Fruit fly (Drosophila melanogaster): ENCODE measurements around the gene Mco3.

Gene Mco3

DNA sequence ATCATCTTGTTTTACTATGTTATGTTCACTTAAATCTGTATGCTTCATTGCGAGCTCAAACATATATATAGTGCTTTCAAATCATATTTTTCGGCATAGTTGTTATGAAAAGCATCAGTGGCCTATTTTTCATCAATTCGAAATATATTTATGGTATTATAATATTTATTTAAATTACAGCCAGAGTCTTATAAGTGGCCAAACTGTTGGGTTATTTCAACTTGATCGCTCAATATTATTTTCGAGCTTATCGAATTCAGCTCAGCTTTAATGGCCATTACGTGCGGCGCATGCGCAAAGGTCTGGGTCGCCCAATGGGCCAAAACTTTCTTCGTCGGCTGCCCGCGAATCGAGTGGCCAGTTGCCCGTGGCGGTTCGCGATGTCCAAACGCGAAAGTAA is at the start of gene Mco3:
TSS of gene Mco3 (plus strand) at position 301 of the 400 bp plus-strand sequence.
- TF ChIP-seq CG17801 (GFP tag; optimal IDR thresholded peaks at IDR 0.05; ENCODE audit: partially characterized antibody), result no peak

DNA sequence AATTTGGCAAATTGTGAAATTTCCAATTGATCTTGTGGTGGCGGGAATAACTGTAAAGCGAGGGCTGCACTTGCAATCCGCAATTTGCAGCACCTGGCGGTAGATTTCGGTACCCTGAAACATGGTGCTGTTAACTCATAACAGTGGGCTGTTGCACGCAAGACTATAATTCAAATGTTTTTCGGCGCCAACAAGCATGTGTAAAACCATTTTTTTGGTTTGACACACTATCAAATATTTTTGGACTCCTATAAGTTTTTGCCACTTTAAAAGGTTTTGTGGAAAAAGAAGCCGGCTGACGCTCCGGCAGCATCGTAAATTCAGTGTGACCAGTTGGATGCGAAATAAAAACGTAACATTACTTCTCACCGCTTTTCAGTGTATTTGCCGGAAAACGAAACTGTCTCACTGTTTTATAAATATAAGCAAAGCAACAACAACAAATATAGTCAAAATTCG is 46.0 kb upstream of the Mco3 start, which contains the start of the genes CG14545 and CG5886:
TSS of gene CG14545 (minus strand) at position 68 of the 459 bp plus-strand sequence.
TSS of gene CG5886 (plus strand) at position 409 of the 459 bp plus-strand sequence.
- TF ChIP-seq CG17801 (GFP tag; optimal IDR thresholded peaks at IDR 0.05; ENCODE audit: partially characterized antibody), result no peak

DNA sequence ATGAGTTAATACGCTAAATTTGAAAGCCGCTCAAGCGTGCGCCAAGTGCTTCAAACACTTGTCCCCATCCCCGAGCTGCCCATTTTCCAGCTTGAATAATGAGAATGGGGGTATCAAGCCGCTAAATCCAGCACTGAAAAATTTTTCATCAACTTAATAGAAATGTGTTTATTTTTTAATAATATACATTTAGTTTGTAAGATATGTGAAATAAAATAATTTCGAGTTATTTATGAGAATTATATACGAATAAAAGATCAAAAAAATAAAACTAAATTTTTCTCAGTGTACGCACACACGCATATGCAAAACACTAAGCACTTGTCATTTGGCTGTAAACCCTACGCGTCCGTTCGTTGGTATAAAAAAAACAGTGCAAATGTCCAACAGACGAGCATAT is 42.5 kb upstream of the Mco3 start:
- no peak for TF ChIP-seq CG17801 (GFP tag; optimal IDR thresholded peaks at IDR 0.05; ENCODE audit: partially characterized antibody)

DNA sequence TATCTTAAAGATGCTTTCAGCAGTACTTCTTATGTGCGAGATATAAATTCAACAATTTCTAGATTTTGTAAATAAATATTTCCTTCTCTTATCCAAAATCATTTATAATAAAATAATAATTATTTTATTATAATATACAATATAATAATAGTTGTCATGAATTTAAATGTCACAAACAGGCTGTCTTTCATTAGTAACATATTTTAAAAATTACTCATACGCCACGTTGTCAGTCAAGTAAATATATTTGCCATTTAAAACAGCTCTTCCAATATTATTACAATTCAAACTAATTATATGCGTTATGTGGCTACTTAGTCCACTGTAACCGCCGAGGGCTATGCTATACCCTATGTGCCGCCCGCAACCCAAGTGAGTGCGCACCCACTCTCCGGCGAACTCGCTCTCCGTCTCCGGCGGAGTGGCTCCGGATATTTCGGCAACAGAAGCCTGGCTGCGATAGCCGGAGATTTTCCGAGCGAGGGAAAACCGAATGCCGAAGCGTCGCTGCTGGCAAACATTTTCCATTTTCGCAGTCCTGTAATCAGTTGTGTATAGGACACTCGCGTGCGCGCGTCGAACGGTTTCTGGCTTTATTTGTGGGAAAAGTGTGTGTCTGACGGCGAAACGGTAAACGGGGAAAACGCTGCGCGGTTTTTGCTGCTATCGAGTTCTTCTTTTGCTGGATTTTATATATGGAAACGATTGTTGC is 41.5 kb upstream of the Mco3 start, which contains the start of gene CG5890:
TSS of gene CG5890 (plus strand) at position 561 of the 712 bp plus-strand sequence.
- no peak for TF ChIP-seq CG17801 (GFP tag; optimal IDR thresholded peaks at IDR 0.05; ENCODE audit: partially characterized antibody)

DNA sequence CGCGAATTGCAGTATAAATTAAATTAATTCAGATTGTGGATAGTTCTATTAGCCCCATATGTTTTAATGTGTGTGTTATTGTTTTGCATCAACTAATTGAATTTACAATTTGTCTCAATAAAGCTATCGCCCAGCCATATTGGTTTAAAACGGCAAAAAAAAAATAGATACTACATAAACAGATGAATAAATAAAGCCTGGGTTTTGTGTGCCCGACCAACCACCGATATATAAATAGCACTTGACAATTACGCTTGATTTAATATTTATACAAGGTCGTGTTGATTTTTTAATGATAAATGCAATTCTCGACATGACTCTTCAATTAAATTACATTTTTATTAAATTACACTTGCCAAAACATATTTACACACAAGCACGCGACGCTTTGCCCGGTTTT is 26.9 kb upstream of the Mco3 start:
- TF ChIP-seq CG17801 (GFP tag; optimal IDR thresholded peaks at IDR 0.05; ENCODE audit: partially characterized antibody), result no peak

DNA sequence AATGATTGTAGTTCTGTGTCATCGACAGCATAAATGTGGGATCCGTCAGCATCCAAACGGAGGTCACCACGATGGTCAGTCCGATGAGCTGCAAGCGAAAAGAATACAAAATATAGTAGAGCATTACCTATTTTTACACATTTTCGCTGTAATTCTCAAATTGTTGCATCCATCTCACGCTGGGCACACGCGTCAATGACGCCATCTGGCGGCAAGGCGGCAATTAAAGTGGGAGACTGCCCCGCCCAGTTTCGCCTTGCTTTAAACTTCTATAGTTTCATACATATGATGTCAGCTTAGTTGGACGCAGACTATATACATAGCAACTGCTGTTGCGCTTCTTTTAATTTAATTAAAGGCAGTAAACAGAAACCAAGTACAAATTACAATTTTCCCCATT is 20.6 kb upstream of the Mco3 start:
- TF ChIP-seq CG17801 (GFP tag; optimal IDR thresholded peaks at IDR 0.05; ENCODE audit: partially characterized antibody), result no peak

DNA sequence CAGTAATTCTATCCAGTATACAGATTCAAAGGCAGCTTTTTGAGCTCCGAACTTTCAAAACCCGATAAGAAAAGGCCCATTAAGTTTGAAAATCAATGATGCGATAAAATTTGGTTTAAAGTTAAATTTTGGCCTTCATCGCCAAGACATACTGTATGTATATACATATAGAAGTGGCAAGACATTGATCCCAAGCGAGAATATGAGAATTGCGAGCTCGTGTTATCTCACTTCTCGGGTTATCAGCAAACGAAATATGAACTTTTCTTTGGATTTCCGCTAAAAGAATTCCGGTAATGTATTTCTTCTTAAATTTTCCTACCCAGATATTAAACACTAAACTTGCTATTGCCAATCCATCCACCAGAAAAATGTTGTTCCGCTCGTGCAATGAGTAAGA is 20.2 kb upstream of the Mco3 start:
- no peak for TF ChIP-seq CG17801 (GFP tag; optimal IDR thresholded peaks at IDR 0.05; ENCODE audit: partially characterized antibody)

DNA sequence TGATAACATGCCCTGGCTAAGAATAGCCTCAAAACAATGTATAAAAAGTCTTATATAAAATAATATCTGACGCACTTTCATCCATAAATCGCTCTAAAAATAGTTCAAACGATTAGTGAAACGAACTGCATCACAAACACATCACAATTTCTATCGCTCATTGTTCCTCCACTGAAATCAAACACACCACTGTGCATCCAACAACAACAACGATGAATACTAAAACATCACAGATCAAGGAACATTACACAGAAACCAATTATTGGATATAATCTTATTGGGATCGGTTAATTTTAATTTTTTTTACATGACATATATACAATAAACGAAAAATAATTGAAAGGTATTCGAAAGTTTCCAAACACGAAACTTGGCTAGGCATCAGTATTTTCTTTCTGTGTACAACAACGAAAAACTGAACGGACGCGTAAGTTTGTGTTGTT is 17.9 kb upstream of the Mco3 start:
- TF ChIP-seq CG17801 (GFP tag; optimal IDR thresholded peaks at IDR 0.05; ENCODE audit: partially characterized antibody), result no peak

DNA sequence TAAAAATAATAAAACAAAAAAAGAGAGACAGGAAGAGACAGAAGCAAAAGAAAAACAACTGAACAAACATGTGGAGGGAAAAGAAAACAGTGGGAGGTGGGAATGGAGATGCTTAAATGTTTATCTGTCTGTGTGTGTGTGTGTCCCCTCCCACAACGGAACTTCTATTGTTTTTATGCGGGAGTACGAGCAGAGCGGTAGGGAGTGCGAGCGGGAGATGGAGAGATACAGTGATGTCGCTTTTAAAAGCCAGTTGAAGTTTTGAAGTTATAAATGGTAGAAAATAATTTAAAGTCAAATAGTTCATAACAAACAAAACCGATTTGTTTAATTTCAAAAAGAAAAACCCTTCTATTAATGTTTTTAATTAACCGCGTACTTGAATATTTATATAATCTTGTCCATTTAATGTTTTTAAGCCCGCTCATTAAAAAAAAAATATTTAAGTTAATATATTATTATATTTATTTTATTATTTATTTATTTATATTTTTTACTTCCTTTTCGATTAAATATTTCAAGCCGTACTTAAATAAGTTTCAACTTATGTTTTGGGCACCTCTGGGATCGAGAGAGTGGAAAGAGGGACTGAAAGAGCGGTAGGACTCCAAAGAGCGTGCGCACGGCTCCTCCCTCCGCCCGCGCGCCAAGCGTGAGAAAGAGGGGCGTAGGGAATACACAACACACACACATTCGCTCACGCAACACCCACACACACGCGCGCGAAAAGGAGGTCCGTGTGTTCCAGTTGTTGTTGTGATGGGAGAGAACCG is 16.9 kb upstream of the Mco3 start:
- TF ChIP-seq CG17801 (GFP tag; optimal IDR thresholded peaks at IDR 0.05; ENCODE audit: partially characterized antibody), result peak; percentile 4

DNA sequence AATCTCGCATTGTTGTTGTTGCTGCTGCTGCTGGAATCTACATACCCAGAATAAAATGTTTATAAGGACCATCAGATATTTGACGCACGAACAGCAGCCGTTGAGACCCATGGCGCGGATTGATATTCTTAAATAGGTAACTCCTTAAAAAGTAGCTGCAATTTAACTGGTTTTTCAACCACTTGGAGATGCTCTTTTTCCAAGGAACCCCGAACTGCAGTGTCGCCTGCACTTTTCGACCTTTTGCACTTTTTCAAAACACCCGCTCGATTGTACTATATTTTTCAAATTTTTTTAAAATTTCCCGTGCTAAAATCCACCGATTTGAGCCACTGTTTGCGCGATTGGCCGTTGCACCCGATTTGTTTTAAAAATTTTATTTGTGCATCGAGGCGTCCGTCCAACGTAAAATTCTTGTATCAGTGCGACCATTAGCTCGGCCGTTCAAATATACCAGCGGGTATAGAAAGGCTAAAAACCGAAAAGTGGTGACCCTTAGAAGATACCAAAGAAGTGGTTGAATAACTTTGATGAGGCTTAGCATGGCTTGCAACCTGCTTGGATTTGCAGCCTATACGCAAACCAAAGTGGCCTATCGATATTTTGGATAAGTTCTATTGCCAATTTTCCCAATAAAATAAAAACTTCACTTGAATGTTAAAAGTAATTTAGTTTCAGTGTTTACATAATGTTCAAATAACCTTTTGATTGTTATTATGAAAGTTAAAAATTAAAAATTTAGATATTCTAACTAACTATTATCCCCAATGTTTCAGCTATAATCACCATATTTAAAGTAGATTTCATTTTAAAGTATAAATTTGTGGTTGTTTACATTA is 16.1 kb upstream of the Mco3 start, which contains the start of gene Tsp96F:
TSS of gene Tsp96F (minus strand) at position 457 of the 839 bp plus-strand sequence.
- no peak for TF ChIP-seq CG17801 (GFP tag; optimal IDR thresholded peaks at IDR 0.05; ENCODE audit: partially characterized antibody)

DNA sequence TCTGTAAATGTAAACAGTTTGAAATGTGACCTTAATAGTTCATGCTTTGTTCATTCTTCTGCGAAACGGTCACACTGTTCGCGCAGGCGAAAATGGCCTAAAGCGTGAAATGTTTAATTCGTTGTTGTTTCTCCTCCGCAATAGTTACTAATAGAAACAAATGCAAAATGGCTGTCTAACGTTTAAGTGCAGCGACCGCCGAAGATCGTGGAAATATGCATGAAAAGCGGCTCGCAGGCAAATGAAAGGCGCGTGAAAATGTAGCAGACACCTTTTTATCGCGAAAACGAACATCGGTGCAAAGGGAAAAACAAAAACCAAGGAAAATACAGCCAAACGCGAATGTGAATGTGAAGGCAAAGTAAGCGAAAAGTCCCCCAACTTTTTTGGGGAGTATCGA is 15.4 kb upstream of the Mco3 start, which contains the start of gene SppL:
TSS of gene SppL (plus strand) at position 70 of the 400 bp plus-strand sequence.
- no peak for TF ChIP-seq CG17801 (GFP tag; optimal IDR thresholded peaks at IDR 0.05; ENCODE audit: partially characterized antibody)

DNA sequence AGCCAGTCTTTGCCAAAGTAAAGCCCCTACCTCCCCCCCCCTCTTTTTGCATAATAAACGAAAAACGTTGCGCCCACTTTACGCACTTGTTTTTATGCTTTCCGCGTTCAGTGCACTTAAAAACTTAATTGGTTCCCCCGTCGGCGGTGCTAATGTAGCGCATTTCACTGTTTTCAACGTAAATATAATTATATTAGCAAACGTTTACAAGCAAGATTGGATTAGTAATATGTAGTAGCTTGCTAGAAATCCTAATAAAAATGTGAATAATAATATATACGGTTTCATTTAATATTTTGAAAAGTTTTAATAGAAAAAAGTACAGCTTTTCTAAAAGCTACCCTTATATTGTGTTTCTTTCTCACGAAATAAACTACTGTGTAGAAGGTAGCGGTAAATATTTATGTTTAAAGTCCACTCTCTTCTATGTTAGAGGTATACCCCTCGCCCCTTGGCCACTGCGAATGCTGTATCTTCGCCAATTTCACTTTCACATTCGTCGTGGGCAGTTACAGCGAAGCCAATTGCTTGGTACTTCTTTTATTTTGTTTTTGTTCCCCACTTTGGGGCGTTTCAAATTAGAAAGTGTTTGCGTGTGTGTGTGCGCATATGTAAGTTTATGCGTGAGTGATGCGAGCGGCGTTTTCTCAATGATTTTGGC is 14.5 kb upstream of the Mco3 start:
- TF ChIP-seq CG17801 (GFP tag; optimal IDR thresholded peaks at IDR 0.05; ENCODE audit: partially characterized antibody), result peak; percentile 61

DNA sequence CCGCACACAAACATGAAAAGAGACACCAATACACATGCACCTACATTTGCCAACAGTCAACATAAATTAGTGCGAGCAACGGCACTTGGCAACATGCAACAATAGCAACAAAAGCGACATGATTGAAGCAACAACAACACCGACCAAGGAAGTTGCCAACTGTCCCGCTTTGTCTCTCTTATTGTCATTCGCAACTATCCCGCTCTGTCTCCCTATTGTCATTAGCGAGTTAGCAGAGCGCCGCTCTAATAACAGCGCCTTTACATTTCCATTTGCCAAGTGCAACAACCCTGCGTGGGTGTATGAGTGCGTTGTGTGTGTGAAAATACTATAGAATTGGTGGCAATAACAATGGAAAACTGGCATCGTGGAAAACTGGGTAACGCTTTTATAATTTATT is 13.4 kb upstream of the Mco3 start:
- TF ChIP-seq CG17801 (GFP tag; optimal IDR thresholded peaks at IDR 0.05; ENCODE audit: partially characterized antibody), result no peak

DNA sequence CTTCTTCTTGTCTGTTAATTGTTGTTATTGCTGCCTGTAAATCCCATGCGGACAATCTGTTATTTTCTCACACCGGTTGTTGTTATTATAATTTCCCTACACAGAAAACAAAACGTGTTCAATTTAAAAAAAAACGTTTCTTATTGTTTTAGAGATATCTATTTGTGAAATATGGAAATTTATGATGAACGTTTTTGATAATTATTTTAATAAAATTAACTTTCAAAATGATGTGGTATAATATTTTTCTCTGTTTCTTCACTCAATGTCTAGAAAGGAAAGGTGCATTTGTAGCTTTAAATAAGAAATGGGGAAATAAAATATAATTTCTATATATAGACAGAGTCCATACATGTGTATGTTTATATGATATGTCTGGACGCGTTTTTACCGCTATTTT is 13.0 kb upstream of the Mco3 start:
- peak; percentile 21 for TF ChIP-seq CG17801 (GFP tag; optimal IDR thresholded peaks at IDR 0.05; ENCODE audit: partially characterized antibody)
